Worm (Caenorhabditis elegans): ENCODE measurements around the gene arrd-9.

ce11 chrII:12452754-12453352 is 27.9 kb downstream of the arrd-9 start, which contains the start of the genes sre-35 and sre-33:
- TF ChIP-seq K11D2.4 (GFP tag; IDR thresholded peaks at IDR 0.05) (no peak), ama-1 (optimal IDR thresholded peaks at IDR 0.05) (no peak), ama-1 (GFP tag; optimal IDR thresholded peaks at IDR 0.05) (no peak), hrde-1 (tag; optimal IDR thresholded peaks at IDR 0.05; ENCODE audit: borderline replicate concordance) (no peak), him-1 (tag; optimal IDR thresholded peaks at IDR 0.05) (no peak), unc-130 (GFP tag; optimal IDR thresholded peaks at IDR 0.05) (no peak), C17E4.6 (GFP tag; IDR thresholded peaks at IDR 0.05) (no peak), Y79H2A.3 (GFP tag; conservative IDR thresholded peaks at IDR 0.05) (no peak), ztf-18 (tag; optimal IDR thresholded peaks at IDR 0.05) (no peak), dpl-1 (GFP tag; optimal IDR thresholded peaks at IDR 0.05) (no peak), hlh-12 (tag; optimal IDR thresholded peaks at IDR 0.05) (no peak), sea-2 (GFP tag; IDR thresholded peaks at IDR 0.05) (no peak), ztf-3 (GFP tag; optimal IDR thresholded peaks at IDR 0.05) (no peak), attf-5 (GFP tag; optimal IDR thresholded peaks at IDR 0.05) (no peak), Y56A3A.18 (GFP tag; IDR thresholded peaks at IDR 0.05) (no peak)
